Worm (Caenorhabditis elegans) whole organism, L4 larva: ENCODE measurements around the gene eat-3.

Experiments used
- F37D6.2 ChIP-seq: sonication (generic microtip); optimal IDR thresholded peaks from 2 replicates; lab custom pipeline; 2016; ENCODE audit warnings: mild to moderate bottlenecking, missing genetic modification characterization, missing compliant biosample characterization
- R02D3.7 ChIP-seq: fragments of 150-350 bp; sonication (generic microtip); optimal IDR thresholded peaks from 3 replicates; lab custom pipeline; 2014; ENCODE audit warnings: missing biosample characterization, missing genetic modification characterization
- T26A8.4 ChIP-seq: fragments of 200-800 bp; sonication (Bioruptor generic); IDR thresholded peaks from 2 replicates; pipeline ENCODE4 v1.3.6; 2022; ENCODE audit warnings: missing genetic modification characterization, missing compliant biosample characterization
- Y105C5A.15 ChIP-seq: fragments of 200-800 bp; sonication (Bioruptor generic); IDR thresholded peaks from 2 replicates; pipeline ENCODE4 v1.3.6; 2022; ENCODE audit warnings: missing genetic modification characterization, missing compliant biosample characterization
- Y48G9A.11 ChIP-seq: fragments of 200-800 bp; sonication (Bioruptor generic); IDR thresholded peaks from 2 replicates; pipeline ENCODE4 v1.3.6; 2022; ENCODE audit warnings: missing genetic modification reagents, missing genetic modification characterization, missing compliant biosample characterization
- ama-1 ChIP-seq: fragments of 150-350 bp; optimal IDR thresholded peaks from 2 replicates; lab custom pipeline; 2014; ENCODE audit warnings: inconsistent platforms, mixed read lengths
- attf-4 ChIP-seq: sonication (generic microtip); optimal IDR thresholded peaks from 3 replicates; lab custom pipeline; 2017; ENCODE audit warnings: missing biosample characterization, missing genetic modification characterization
- ceh-20 ChIP-seq: fragments of 200-800 bp; sonication (Bioruptor generic); IDR thresholded peaks from 2 replicates; pipeline ENCODE4 v1.3.6; 2022; ENCODE audit warnings: missing genetic modification reagents, missing genetic modification characterization, missing compliant biosample characterization
- ceh-28 ChIP-seq: fragments of 150-350 bp; optimal IDR thresholded peaks from 2 replicates; lab custom pipeline; 2014; ENCODE audit warnings: missing biosample characterization, missing genetic modification reagents, missing genetic modification characterization
- ceh-32 ChIP-seq: sonication (generic microtip); optimal IDR thresholded peaks from 2 replicates; lab custom pipeline; 2016; ENCODE audit warnings: mild to moderate bottlenecking, missing genetic modification characterization, missing compliant biosample characterization; ENCODE audit not compliant: poor library complexity
- ceh-62 ChIP-seq: sonication (generic microtip); optimal IDR thresholded peaks from 2 replicates; lab custom pipeline; 2017; ENCODE audit warnings: missing biosample characterization, missing genetic modification characterization
- ceh-82 ChIP-seq: sonication (generic microtip); optimal IDR thresholded peaks from 2 replicates; lab custom pipeline; 2017; ENCODE audit warnings: missing biosample characterization, missing genetic modification characterization
- cey-2 ChIP-seq: sonication (generic microtip); optimal IDR thresholded peaks from 3 replicates; lab custom pipeline; 2017; ENCODE audit warnings: missing genetic modification characterization, mild to moderate bottlenecking, missing compliant biosample characterization, antibody characterized with exemption, borderline replicate concordance; ENCODE audit not compliant: insufficient read depth
- ctbp-1 ChIP-seq: fragments of 200-800 bp; sonication (Bioruptor generic); IDR thresholded peaks from 2 replicates; pipeline ENCODE4 v1.3.6; 2022; ENCODE audit warnings: missing genetic modification reagents, missing genetic modification characterization, missing compliant biosample characterization
- daf-16 ChIP-seq, 3 experiments: sonication (generic microtip); optimal IDR thresholded peaks; 2 replicates each; lab custom pipeline; 2016 to 2017; ENCODE audit warnings: missing genetic modification characterization in 3 of 3, missing genetic modification reagents in 3 of 3, mild to moderate bottlenecking in 2 of 3, missing compliant biosample characterization in 2 of 3, missing biosample characterization in 1 of 3, moderate library complexity in 1 of 3
- dmd-6 ChIP-seq: fragments of 200-800 bp; sonication (Bioruptor generic); IDR thresholded peaks from 2 replicates; pipeline ENCODE4 v1.3.6; 2022; ENCODE audit warnings: missing genetic modification reagents, missing genetic modification characterization, missing compliant biosample characterization
- dmd-8 ChIP-seq: fragments of 200-800 bp; sonication (Bioruptor generic); IDR thresholded peaks from 2 replicates; pipeline ENCODE4 v1.3.6; 2022; ENCODE audit warnings: missing genetic modification characterization, missing compliant biosample characterization
- fos-1 ChIP-seq: fragments of 150-350 bp; optimal IDR thresholded peaks from 2 replicates; lab custom pipeline; 2014; ENCODE audit warnings: missing biosample characterization, missing genetic modification characterization
- gei-8 ChIP-seq: fragments of 200-800 bp; sonication (Bioruptor generic); optimal IDR thresholded peaks from 2 replicates; lab custom pipeline; 2018; ENCODE audit warnings: mild to moderate bottlenecking, missing genetic modification characterization, missing compliant biosample characterization
- hlh-11 ChIP-seq: fragments of 200-800 bp; sonication (Bioruptor generic); optimal IDR thresholded peaks from 2 replicates; lab custom pipeline; 2018; ENCODE audit warnings: mild to moderate bottlenecking, missing genetic modification characterization, missing compliant biosample characterization
- hlh-30 ChIP-seq: sonication (generic microtip); optimal IDR thresholded peaks from 2 replicates; lab custom pipeline; 2017; ENCODE audit warnings: antibody characterized with exemption, mild to moderate bottlenecking, missing genetic modification characterization, missing compliant biosample characterization; ENCODE audit not compliant: insufficient read depth
- lin-15B ChIP-seq: fragments of 150-350 bp; sonication (generic microtip); optimal IDR thresholded peaks from 3 replicates; lab custom pipeline; 2014; ENCODE audit warnings: missing biosample characterization, missing genetic modification characterization
- lin-29 ChIP-seq: fragments of 200-800 bp; sonication (Bioruptor generic); IDR thresholded peaks from 2 replicates; pipeline ENCODE4 v1.3.6; 2022; ENCODE audit warnings: missing genetic modification reagents, missing genetic modification characterization, missing compliant biosample characterization
- lin-38 ChIP-seq: fragments of 200-800 bp; sonication (Bioruptor generic); IDR thresholded peaks from 2 replicates; pipeline ENCODE4 v1.3.6; 2022; ENCODE audit warnings: missing genetic modification reagents, missing genetic modification characterization, missing compliant biosample characterization
- mdt-29 ChIP-seq: fragments of 200-800 bp; sonication (Bioruptor generic); IDR thresholded peaks from 2 replicates; pipeline ENCODE4 v1.3.6; 2022; ENCODE audit warnings: missing genetic modification reagents, missing genetic modification characterization, missing compliant biosample characterization
- nhr-10 ChIP-seq: fragments of 150-350 bp; optimal IDR thresholded peaks from 2 replicates; lab custom pipeline; 2014; ENCODE audit warnings: missing biosample characterization, missing genetic modification characterization
- nhr-25 ChIP-seq: sonication (generic microtip); optimal IDR thresholded peaks from 2 replicates; lab custom pipeline; 2017; ENCODE audit warnings: missing genetic modification characterization, mild to moderate bottlenecking, missing compliant biosample characterization, antibody characterized with exemption, moderate library complexity, borderline replicate concordance; ENCODE audit not compliant: insufficient read depth
- nhr-41 ChIP-seq: fragments of 200-800 bp; sonication (Bioruptor generic); IDR thresholded peaks from 2 replicates; pipeline ENCODE4 v1.3.6; 2022; ENCODE audit warnings: missing genetic modification reagents, missing genetic modification characterization, missing compliant biosample characterization
- nhr-76 ChIP-seq: fragments of 150-350 bp; optimal IDR thresholded peaks from 2 replicates; lab custom pipeline; 2014; ENCODE audit warnings: missing biosample characterization, missing genetic modification characterization
- pqm-1 ChIP-seq: sonication (generic microtip); optimal IDR thresholded peaks from 2 replicates; lab custom pipeline; 2017; ENCODE audit warnings: missing biosample characterization, missing genetic modification characterization
- sdz-12 ChIP-seq: fragments of 200-800 bp; sonication (Bioruptor generic); optimal IDR thresholded peaks from 2 replicates; lab custom pipeline; 2018; ENCODE audit warnings: mild to moderate bottlenecking, missing genetic modification characterization, missing compliant biosample characterization
- spr-1 ChIP-seq: sonication (generic microtip); optimal IDR thresholded peaks from 2 replicates; lab custom pipeline; 2016; ENCODE audit warnings: mild to moderate bottlenecking, missing genetic modification characterization, missing compliant biosample characterization
- spr-3 ChIP-seq: fragments of 200-800 bp; sonication (Bioruptor generic); optimal IDR thresholded peaks from 2 replicates; lab custom pipeline; 2018; ENCODE audit warnings: mild to moderate bottlenecking, missing genetic modification characterization, missing compliant biosample characterization
- unc-62 ChIP-seq, 3 experiments: fragments of 150-350 bp in 1 of 3; sonication (generic microtip); optimal IDR thresholded peaks in 2 of 3; peaks in 1 of 3; 1 replicate in 1 of 3; 2 replicates in 2 of 3; lab custom pipeline; 2014 to 2017; ENCODE audit warnings: missing biosample characterization in 3 of 3, missing genetic modification characterization in 3 of 3, missing genetic modification reagents in 3 of 3, missing genotype in 1 of 3
- zip-11 ChIP-seq: fragments of 200-800 bp; sonication (Bioruptor generic); IDR thresholded peaks from 2 replicates; pipeline ENCODE4 v1.3.6; 2022; ENCODE audit warnings: missing genetic modification characterization, missing compliant biosample characterization
- ztf-11 ChIP-seq: fragments of 150-350 bp; optimal IDR thresholded peaks from 2 replicates; lab custom pipeline; 2014; ENCODE audit warnings: missing biosample characterization, missing genetic modification characterization

eat-3 gene

DNA sequence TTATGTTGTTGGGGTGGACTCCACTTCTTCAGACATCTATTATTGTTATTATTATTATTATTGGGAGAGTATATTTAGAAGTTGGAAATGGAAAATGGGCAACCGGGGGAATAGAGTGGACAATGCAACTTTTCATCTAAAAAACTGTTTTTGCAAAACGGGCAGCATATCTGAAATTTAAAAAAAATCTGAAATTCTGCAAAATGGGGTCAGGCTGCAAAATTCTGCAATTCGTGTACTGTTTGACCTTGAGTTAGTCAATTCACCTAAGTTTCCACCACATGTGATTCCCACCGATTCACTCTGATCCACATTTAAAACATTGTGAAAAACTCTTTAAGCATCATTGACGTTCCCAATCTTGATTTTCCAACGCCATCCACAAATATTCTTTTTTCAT lies 48.3 kb downstream of the eat-3 start, which contains the start of gene C06C3.4:
Gene C06C3.4 (plus strand): TSS at position 301 of the 400 bp plus-strand sequence.
- TF ChIP-seq lin-15B (tag; lab: Kevin White, UChicago) = no peak
- TF ChIP-seq ama-1 = no peak
- no peak for TF ChIP-seq ceh-82 (tag; lab: Kevin White, UChicago)
- no peak for TF ChIP-seq sdz-12 (GFP tag; lab: Kevin White, UChicago)
- no peak for TF ChIP-seq nhr-76 (tag; lab: Kevin White, UChicago)
- TF ChIP-seq lin-38 (GFP tag; lab: Robert Waterston, UW) = no peak
- TF ChIP-seq nhr-25 (tag; lab: Kevin White, UChicago) = no peak
- no peak for TF ChIP-seq unc-62 (GFP tag; optimal IDR thresholded peaks at IDR 0.05 in 1 of 2; lab: Kevin White, UChicago)
- TF ChIP-seq unc-62 (tag; optimal IDR thresholded peaks at IDR 0.05; lab: Kevin White, UChicago) = no peak
- no peak for TF ChIP-seq F37D6.2 (tag; lab: Kevin White, UChicago)
- no peak for TF ChIP-seq R02D3.7
- no peak for TF ChIP-seq ctbp-1
- TF ChIP-seq dmd-8 (GFP tag; lab: Robert Waterston, UW) = no peak
- TF ChIP-seq fos-1 (tag; lab: Kevin White, UChicago) = no peak
- TF ChIP-seq ceh-20 (GFP tag; lab: Robert Waterston, UW) = no peak
- TF ChIP-seq gei-8 = no peak
- TF ChIP-seq zip-11 (GFP tag; lab: Robert Waterston, UW) = no peak
- TF ChIP-seq Y48G9A.11 (GFP tag; lab: Robert Waterston, UW) = no peak
- TF ChIP-seq, all 104 proteins: peak for 0

DNA sequence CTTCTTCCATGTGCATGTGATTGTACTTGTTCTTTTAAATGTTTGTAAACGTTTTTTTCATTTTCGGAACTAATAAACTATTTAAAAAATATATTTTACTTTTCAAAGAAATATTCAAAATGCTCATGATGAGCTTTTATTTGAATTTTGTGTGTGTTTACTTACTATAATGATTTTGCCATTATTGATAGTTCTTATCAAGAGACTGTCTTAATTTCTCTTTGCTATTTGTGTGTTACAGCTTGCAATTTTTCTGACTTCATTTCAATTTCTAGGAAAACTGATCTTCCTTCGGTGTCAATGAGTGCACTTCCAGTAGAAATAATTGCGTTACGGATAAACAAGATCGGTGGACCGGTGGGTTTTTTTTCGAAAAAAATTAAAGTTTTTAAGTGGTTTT lies 50.1 kb downstream of the eat-3 start, which contains the start of gene C06C3.12:
Gene C06C3.12 (plus strand): TSS at position 301 of the 400 bp plus-strand sequence.
- TF ChIP-seq lin-29 (GFP tag; lab: Robert Waterston, UW) (no peak), attf-4 (tag; lab: Kevin White, UChicago) (no peak), T26A8.4 (no peak), daf-16 (GFP tag; optimal IDR thresholded peaks at IDR 0.05; lab: Kevin White, UChicago) (no peak), daf-16 (tag; optimal IDR thresholded peaks at IDR 0.05; lab: Kevin White, UChicago) (peak; percentile 43), lin-15B (tag; lab: Kevin White, UChicago) (no peak)
- TF ChIP-seq, all 104 proteins: peak for 1

DNA sequence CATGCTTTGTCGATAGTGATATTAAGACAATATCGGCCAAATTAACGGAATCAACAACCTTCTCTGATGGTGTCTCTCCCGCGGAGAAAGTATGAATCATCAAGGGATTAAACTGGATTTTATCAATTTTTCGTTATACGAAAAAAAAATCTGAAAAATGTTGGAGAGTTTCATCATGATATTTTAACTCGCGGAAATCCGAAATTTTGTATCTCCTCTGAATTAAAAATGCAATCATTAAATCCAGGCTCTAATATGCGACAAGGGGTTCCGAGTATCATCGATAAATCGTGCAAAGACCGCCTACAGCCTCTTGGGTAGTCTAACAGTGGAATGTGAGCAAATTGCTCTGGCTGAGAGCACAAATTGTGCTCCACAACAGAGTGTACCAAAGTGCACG lies 52.5 kb downstream of the eat-3 start, which contains the start of gene C06C3.10:
Gene C06C3.10 (minus strand): TSS at position 101 of the 400 bp plus-strand sequence.
- TF ChIP-seq ceh-28 (tag; lab: Kevin White, UChicago) (no peak), ceh-62 (tag; lab: Kevin White, UChicago) (no peak), T26A8.4 (no peak), ztf-11 (tag; lab: Kevin White, UChicago) (no peak), dmd-6 (GFP tag; lab: Robert Waterston, UW) (no peak), spr-3 (GFP tag; lab: Kevin White, UChicago) (no peak), ceh-32 (tag; lab: Kevin White, UChicago) (no peak), Y105C5A.15 (GFP tag; lab: Robert Waterston, UW) (no peak), lin-38 (GFP tag; lab: Robert Waterston, UW) (no peak), mdt-29 (GFP tag; lab: Robert Waterston, UW) (no peak), hlh-30 (tag; lab: Kevin White, UChicago) (no peak), nhr-10 (tag; lab: Kevin White, UChicago) (no peak), gei-8 (no peak), cey-2 (tag; lab: Kevin White, UChicago) (no peak), spr-1 (tag; lab: Kevin White, UChicago) (no peak), hlh-11 (no peak)

- TF ChIP-seq pqm-1 (tag; lab: Kevin White, UChicago) (peak; percentile 26), daf-16 (GFP tag; optimal IDR thresholded peaks at IDR 0.05; lab: Kevin White, UChicago) (no peak), daf-16 (tag; optimal IDR thresholded peaks at IDR 0.05; lab: Kevin White, UChicago) (peak; percentile 72), nhr-41 (GFP tag; lab: Robert Waterston, UW) (no peak)
Measured at ce11 chrII:9378174-9378573, 53.5 kb downstream of the eat-3 start.
